Worm (Caenorhabditis elegans): ENCODE results near the gene K10D6.3.

- TF ChIP-seq flt-1 (GFP tag; IDR thresholded peaks at IDR 0.05): no peak
- no peak for TF ChIP-seq ama-1 (optimal IDR thresholded peaks at IDR 0.05)
- TF ChIP-seq hmbx-1 (tag; optimal IDR thresholded peaks at IDR 0.05): no peak
- TF ChIP-seq aly-1 (tag; optimal IDR thresholded peaks at IDR 0.05): no peak
- no peak for TF ChIP-seq tbx-11 (GFP tag; IDR thresholded peaks at IDR 0.05)
- TF ChIP-seq scrt-1 (GFP tag; IDR thresholded peaks at IDR 0.05): no peak
- no peak for TF ChIP-seq ceh-13 (GFP tag; optimal IDR thresholded peaks at IDR 0.05)
- TF ChIP-seq hnd-1 (tag; optimal IDR thresholded peaks at IDR 0.05): no peak
- TF ChIP-seq ets-7 (tag; optimal IDR thresholded peaks at IDR 0.05): no peak
- TF ChIP-seq B0310.2 (tag; optimal IDR thresholded peaks at IDR 0.05): no peak
- TF ChIP-seq F13C5.2 (tag; optimal IDR thresholded peaks at IDR 0.05): no peak
These were observed 44.9 kb upstream of the K10D6.3 start, which contains the start of gene srg-38 for ce11 chrV:11155553-11155952.

All from whole organism, early embryonic.